Comparison of ENCODE assay signal across 2 fruit fly cellular contexts in the genomic region with DNA sequence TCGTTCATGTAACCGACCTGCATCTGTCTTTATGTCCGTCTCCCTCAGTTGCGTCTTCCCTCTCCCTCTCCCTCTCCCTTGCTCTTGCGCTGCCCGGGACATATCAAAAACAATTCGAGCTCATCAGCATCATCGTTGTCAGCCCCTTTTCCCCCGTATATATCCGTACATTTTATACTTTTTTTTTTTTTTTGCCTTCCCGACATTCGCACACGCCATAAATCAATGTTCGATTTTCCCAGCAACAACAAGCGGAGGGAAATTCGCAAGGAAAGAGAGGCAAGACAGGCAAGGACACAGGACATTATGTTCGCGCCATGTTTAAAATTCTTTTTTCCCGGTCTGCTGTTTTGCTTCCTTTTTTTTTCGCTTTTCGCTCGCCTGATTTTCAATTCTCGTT.
TF ChIP-seq lines count a peak whose summit lies in the region.

No protein-coding gene starts in this region.

- no peak for TF ChIP-seq CTCF in whole organism, embryonic (GFP tag; optimal IDR thresholded peaks at IDR 0.05; lab: Kevin White, UChicago)

TF ChIP-seq in whole organism, embryonic, 481 proteins besides CTCF, POLR2A, EP300 and RAD21:
- TF ChIP-seq CG12391 (tag; optimal IDR thresholded peaks at IDR 0.05; lab: Kevin White, UChicago) (no peak), inv (GFP tag; IDR thresholded peaks at IDR 0.05; lab: Robert Waterston, UW; ENCODE audit: partially characterized antibody) (no peak), sd (tag; optimal IDR thresholded peaks at IDR 0.05; lab: Kevin White, UChicago) (no peak), sens (GFP tag; lab: Kevin White, UChicago) (peak; percentile 18), zen (tag; optimal IDR thresholded peaks at IDR 0.05; lab: Kevin White, UChicago) (peak; percentile 30), gsb-n (tag; optimal IDR thresholded peaks at IDR 0.05; lab: Kevin White, UChicago) (no peak), vfl (GFP tag; optimal IDR thresholded peaks at IDR 0.05; lab: Kevin White, UChicago) (no peak), CG4360 (GFP tag; IDR thresholded peaks at IDR 0.05; lab: Robert Waterston, UW) (peak; percentile 70), CG1647 (GFP tag; optimal IDR thresholded peaks at IDR 0.05; lab: Kevin White, UChicago) (no peak), cad (GFP tag; optimal IDR thresholded peaks at IDR 0.05; lab: Kevin White, UChicago) (peak; percentile 71), CG1832 (GFP tag; optimal IDR thresholded peaks at IDR 0.05; lab: Kevin White, UChicago) (peak; percentile 34), GATAe (GFP tag; conservative IDR thresholded peaks at IDR 0.05; lab: Robert Waterston, UW) (no peak), CG7357 (GFP tag; IDR thresholded peaks at IDR 0.05; lab: Robert Waterston, UW) (no peak), eyg (GFP tag; optimal IDR thresholded peaks at IDR 0.05; lab: Kevin White, UChicago) (no peak), CG13624 (GFP tag; optimal IDR thresholded peaks at IDR 0.05; lab: Kevin White, UChicago) (no peak), CG31388 (GFP tag; optimal IDR thresholded peaks at IDR 0.05; lab: Kevin White, UChicago) (no peak), salm (tag; optimal IDR thresholded peaks at IDR 0.05; lab: Kevin White, UChicago) (no peak), sqz (GFP tag; optimal IDR thresholded peaks at IDR 0.05; lab: Kevin White, UChicago) (peak; percentile 46), pum (GFP tag; optimal IDR thresholded peaks at IDR 0.05; lab: Kevin White, UChicago) (no peak), da (GFP tag; optimal IDR thresholded peaks at IDR 0.05; lab: Kevin White, UChicago) (no peak), CG31365 (tag; optimal IDR thresholded peaks at IDR 0.05; lab: Kevin White, UChicago) (no peak), YL-1 (GFP tag; optimal IDR thresholded peaks at IDR 0.05; lab: Kevin White, UChicago) (no peak), sr (GFP tag; IDR thresholded peaks at IDR 0.05; lab: Robert Waterston, UW) (no peak), CG3995 (GFP tag; optimal IDR thresholded peaks at IDR 0.05; lab: Kevin White, UChicago) (no peak), CG11398 (GFP tag; optimal IDR thresholded peaks at IDR 0.05; lab: Kevin White, UChicago) (no peak), p53 (GFP tag; optimal IDR thresholded peaks at IDR 0.05; lab: Kevin White, UChicago) (no peak), gcm (GFP tag; optimal IDR thresholded peaks at IDR 0.05; lab: Kevin White, UChicago) (peak; percentile 73), CG8765 (GFP tag; IDR thresholded peaks at IDR 0.05; lab: Robert Waterston, UW) (no peak), CG10147 (GFP tag; optimal IDR thresholded peaks at IDR 0.05; lab: Kevin White, UChicago) (no peak), hth (optimal IDR thresholded peaks at IDR 0.05; lab: Kevin White, UChicago) (no peak), CG2875 (GFP tag; optimal IDR thresholded peaks at IDR 0.05; lab: Kevin White, UChicago) (no peak), CG9727 (GFP tag; optimal IDR thresholded peaks at IDR 0.05; lab: Kevin White, UChicago) (no peak), pros (GFP tag; optimal IDR thresholded peaks at IDR 0.05; lab: Kevin White, UChicago) (peak; percentile 60)

TF ChIP-seq in whole organism, prepupa, 60 proteins besides CTCF, POLR2A, EP300 and RAD21:
- TF ChIP-seq Sox102F (GFP tag; optimal IDR thresholded peaks at IDR 0.05; lab: Kevin White, UChicago) (no peak), Sox14 (GFP tag; optimal IDR thresholded peaks at IDR 0.05; lab: Kevin White, UChicago) (no peak), CG1621 (tag; optimal IDR thresholded peaks at IDR 0.05; lab: Kevin White, UChicago) (no peak), Hr38 (GFP tag; optimal IDR thresholded peaks at IDR 0.05; lab: Kevin White, UChicago) (no peak), topi (GFP tag; optimal IDR thresholded peaks at IDR 0.05; lab: Kevin White, UChicago) (no peak), Sox15 (GFP tag; optimal IDR thresholded peaks at IDR 0.05; lab: Kevin White, UChicago) (no peak), svp (GFP tag; lab: Kevin White, UChicago) (peak; percentile 8), spab (GFP tag; optimal IDR thresholded peaks at IDR 0.05; lab: Kevin White, UChicago) (no peak), vri (GFP tag; optimal IDR thresholded peaks at IDR 0.05; lab: Kevin White, UChicago) (no peak), Eip78C (GFP tag; lab: Kevin White, UChicago) (peak; percentile 21), CG4318 (GFP tag; optimal IDR thresholded peaks at IDR 0.05; lab: Kevin White, UChicago) (no peak), pdm3 (GFP tag; optimal IDR thresholded peaks at IDR 0.05; lab: Kevin White, UChicago) (no peak), CG3032 (tag; optimal IDR thresholded peaks at IDR 0.05; lab: Kevin White, UChicago) (no peak), Hr39 (GFP tag; optimal IDR thresholded peaks at IDR 0.05; lab: Kevin White, UChicago) (no peak), Gug (GFP tag; IDR thresholded peaks at IDR 0.05; lab: Robert Waterston, UW) (no peak), CG16779 (tag; optimal IDR thresholded peaks at IDR 0.05; lab: Kevin White, UChicago) (no peak), achi (GFP tag; optimal IDR thresholded peaks at IDR 0.05; lab: Kevin White, UChicago) (no peak)
